Fruit fly (Drosophila melanogaster) whole organism, wandering third instar larva: ENCODE data around the gene CG32026.
A peak's percentile ranks its signal among the peaks of the same experiment; 100 is the strongest.

Source experiments
- Abd-B ChIP-seq: fragments of >200 bp; optimal IDR thresholded peaks from 2 replicates; lab custom pipeline; 2017; ENCODE audit warnings: missing biosample characterization, missing genetic modification characterization
- CG32264 ChIP-seq: fragments of 200-800 bp; sonication (Bioruptor generic); optimal IDR thresholded peaks from 2 replicates; lab custom pipeline; 2016; ENCODE audit warnings: missing biosample characterization, missing genetic modification characterization
- CG9705 ChIP-seq: fragments of 200-800 bp; sonication (Bioruptor generic); optimal IDR thresholded peaks from 2 replicates; lab custom pipeline; 2018; ENCODE audit warnings: missing biosample characterization, mild to moderate bottlenecking, missing genetic modification characterization
- CrebA ChIP-seq: fragments of 200-800 bp; sonication (Bioruptor generic); optimal IDR thresholded peaks from 2 replicates; lab custom pipeline; 2016; ENCODE audit warnings: missing biosample characterization, mild to moderate bottlenecking, missing genetic modification characterization, borderline replicate concordance
- Dfd ChIP-seq: fragments of >200 bp; optimal IDR thresholded peaks from 2 replicates; lab custom pipeline; 2017; ENCODE audit warnings: missing biosample characterization, missing genetic modification characterization
- Dif ChIP-seq: fragments of 200-275, 200-300 bp; sonication (Bioruptor generic); optimal IDR thresholded peaks from 2 replicates; lab custom pipeline; 2018; ENCODE audit warnings: missing biosample characterization, missing genetic modification characterization; ENCODE audit not compliant: partially characterized antibody
- GATAd ChIP-seq: sonication (Bioruptor generic); optimal IDR thresholded peaks from 2 replicates; lab custom pipeline; 2016; ENCODE audit warnings: missing biosample characterization, missing genetic modification characterization
- HLH106 ChIP-seq: fragments of 200-800 bp; optimal IDR thresholded peaks from 3 replicates; lab custom pipeline; 2019; ENCODE audit warnings: missing biosample characterization, mild to moderate bottlenecking, missing genetic modification characterization, moderate library complexity
- Hnf4 ChIP-seq: fragments of 200-800 bp; sonication (Bioruptor generic); optimal IDR thresholded peaks from 2 replicates; lab custom pipeline; 2016; ENCODE audit warnings: missing biosample characterization, mild to moderate bottlenecking, missing genetic modification characterization
- Hr78 ChIP-seq: fragments of >200 bp; optimal IDR thresholded peaks from 2 replicates; lab custom pipeline; 2017; ENCODE audit warnings: missing biosample characterization, missing genetic modification characterization
- Hr83 ChIP-seq: fragments of 200-300 bp; sonication (Bioruptor generic); optimal IDR thresholded peaks from 2 replicates; lab custom pipeline; 2016; ENCODE audit warnings: missing biosample characterization, mild to moderate bottlenecking, missing genetic modification characterization, moderate library complexity; ENCODE audit not compliant: poor library complexity, severe bottlenecking
- Jra ChIP-seq: sonication (Bioruptor generic); optimal IDR thresholded peaks from 2 replicates; lab custom pipeline; 2016; ENCODE audit warnings: missing biosample characterization, missing genetic modification characterization
- Mio ChIP-seq: sonication (Bioruptor generic); optimal IDR thresholded peaks from 2 replicates; lab custom pipeline; 2016; ENCODE audit warnings: missing biosample characterization, missing genetic modification characterization
- Myc ChIP-seq: fragments of >200 bp; optimal IDR thresholded peaks from 2 replicates; lab custom pipeline; 2017
- N ChIP-seq: fragments of >200 bp; optimal IDR thresholded peaks from 2 replicates; lab custom pipeline; 2018; ENCODE audit warnings: missing biosample characterization, missing external identifiers, missing genetic modification characterization
- OdsH ChIP-seq: fragments of 200-800 bp; sonication (Bioruptor generic); optimal IDR thresholded peaks from 2 replicates; lab custom pipeline; 2016; ENCODE audit warnings: missing biosample characterization, mild to moderate bottlenecking, missing genetic modification characterization
- Rel ChIP-seq, 2 experiments: fragments of 200-800 bp; sonication (Bioruptor generic) in 1 of 2; optimal IDR thresholded peaks; 2 replicates in 1 of 2; 3 replicates in 1 of 2; lab custom pipeline; 2016 to 2019; ENCODE audit warnings: mild to moderate bottlenecking in 2 of 2, missing biosample characterization in 2 of 2, missing genetic modification characterization in 2 of 2, moderate library complexity in 1 of 2
- Sp1 ChIP-seq: fragments of 200-800 bp; sonication (Bioruptor generic); optimal IDR thresholded peaks from 3 replicates; lab custom pipeline; 2019; ENCODE audit warnings: missing biosample characterization, mild to moderate bottlenecking, missing genetic modification characterization, moderate library complexity
- Vsx2 ChIP-seq: fragments of 200-300, 225-300 bp; sonication (Bioruptor generic); optimal IDR thresholded peaks from 2 replicates; lab custom pipeline; 2018; ENCODE audit warnings: missing biosample characterization, missing genetic modification characterization; ENCODE audit not compliant: partially characterized antibody
- br ChIP-seq: fragments of 200-800 bp; sonication (Bioruptor generic); optimal IDR thresholded peaks from 2 replicates; lab custom pipeline; 2016; ENCODE audit warnings: missing biosample characterization, missing genetic modification characterization
- brk ChIP-seq: fragments of 200-800 bp; sonication (Bioruptor generic); optimal IDR thresholded peaks from 2 replicates; lab custom pipeline; 2016; ENCODE audit warnings: missing biosample characterization, mild to moderate bottlenecking, missing genetic modification characterization
- dl ChIP-seq, 2 experiments: fragments of 175-275, 200-275 bp in 1 of 2; fragments of 200-275 bp in 1 of 2; sonication (Bioruptor generic); optimal IDR thresholded peaks; lab custom pipeline; 2018; ENCODE audit warnings: mild to moderate bottlenecking in 2 of 2, missing biosample characterization in 2 of 2, missing genetic modification characterization in 2 of 2, moderate library complexity in 2 of 2; ENCODE audit not compliant: partially characterized antibody in 2 of 2, insufficient read depth in 1 of 2
- dmrt93B ChIP-seq: fragments of 200-800 bp; sonication (Bioruptor generic); optimal IDR thresholded peaks from 2 replicates; lab custom pipeline; 2018; ENCODE audit warnings: missing biosample characterization, mild to moderate bottlenecking, missing genetic modification characterization
- dsf ChIP-seq: sonication (Bioruptor generic); optimal IDR thresholded peaks from 2 replicates; lab custom pipeline; 2016; ENCODE audit warnings: missing biosample characterization, missing genetic modification characterization, borderline replicate concordance
- ey ChIP-seq: fragments of 200-800 bp; sonication (Bioruptor generic); optimal IDR thresholded peaks from 2 replicates; lab custom pipeline; 2016; ENCODE audit warnings: missing biosample characterization, missing genetic modification characterization
- foxo ChIP-seq, 2 experiments: fragments of 200-800 bp; sonication (Bioruptor generic); optimal IDR thresholded peaks; 2 replicates in 1 of 2; 3 replicates in 1 of 2; lab custom pipeline; 2016 to 2017; ENCODE audit warnings: missing biosample characterization in 2 of 2, missing genetic modification characterization in 2 of 2
- fru ChIP-seq: fragments of 200-800 bp; sonication (Bioruptor generic); optimal IDR thresholded peaks from 3 replicates; lab custom pipeline; 2016; ENCODE audit warnings: missing biosample characterization, mild to moderate bottlenecking, missing genetic modification characterization
- h ChIP-seq: fragments of 200-800 bp; sonication (Bioruptor generic); optimal IDR thresholded peaks from 3 replicates; lab custom pipeline; 2016; ENCODE audit warnings: missing biosample characterization, mild to moderate bottlenecking, missing genetic modification characterization
- jim ChIP-seq: fragments of 175-275, 200-325 bp; sonication (Bioruptor generic); optimal IDR thresholded peaks from 2 replicates; lab custom pipeline; 2016; ENCODE audit warnings: missing biosample characterization, mild to moderate bottlenecking, missing genetic modification characterization
- lola ChIP-seq: fragments of >200 bp; optimal IDR thresholded peaks from 2 replicates; lab custom pipeline; 2017; ENCODE audit warnings: missing biosample characterization, missing genetic modification characterization
- pan ChIP-seq: fragments of >200 bp; optimal IDR thresholded peaks from 2 replicates; lab custom pipeline; 2017
- psq ChIP-seq: fragments of 200-800 bp; sonication (Bioruptor generic); optimal IDR thresholded peaks from 3 replicates; lab custom pipeline; 2017; ENCODE audit warnings: missing biosample characterization, mild to moderate bottlenecking, missing genetic modification characterization, moderate library complexity
- rgr ChIP-seq: fragments of 200-800 bp; sonication (Bioruptor generic); optimal IDR thresholded peaks from 3 replicates; lab custom pipeline; 2016; ENCODE audit warnings: missing biosample characterization, mild to moderate bottlenecking, missing genetic modification characterization
- sage ChIP-seq: fragments of 200-800 bp; sonication (Bioruptor generic); optimal IDR thresholded peaks from 2 replicates; lab custom pipeline; 2016; ENCODE audit warnings: missing biosample characterization, mild to moderate bottlenecking, missing genetic modification characterization
- sv ChIP-seq: fragments of 200-800 bp; sonication (Bioruptor generic); optimal IDR thresholded peaks from 3 replicates; lab custom pipeline; 2016; ENCODE audit warnings: missing biosample characterization, missing genetic modification characterization
- tai ChIP-seq: sonication (Bioruptor generic); optimal IDR thresholded peaks from 2 replicates; lab custom pipeline; 2016; ENCODE audit warnings: missing biosample characterization, missing genetic modification characterization
- usp ChIP-seq: fragments of >200 bp; optimal IDR thresholded peaks from 2 replicates; lab custom pipeline; 2017; ENCODE audit warnings: missing biosample characterization, missing genetic modification characterization
- woc ChIP-seq: sonication (Bioruptor generic); optimal IDR thresholded peaks from 2 replicates; lab custom pipeline; 2016; ENCODE audit warnings: missing biosample characterization, mild to moderate bottlenecking, missing genetic modification characterization

The CG32026 gene

dm6 chr3L:8827133-8827867, 9.0 kb upstream of the CG32026 start, which contains the start of gene dally:
TSS of gene dally (plus strand) at chr3L:8827505.
- TF ChIP-seq sv (GFP tag; lab: Kevin White, UChicago) (no peak), N (GFP tag; lab: Kevin White, UChicago) (no peak), CG9705 (GFP tag; lab: Kevin White, UChicago) (no peak), Vsx2 (GFP tag; lab: Kevin White, UChicago) (peak; percentile 42), Sp1 (GFP tag; lab: Kevin White, UChicago) (peak; percentile 43), foxo (GFP tag; optimal IDR thresholded peaks at IDR 0.05; lab: Kevin White, UChicago) (peak; percentile 20 to 25), Mio (GFP tag; lab: Kevin White, UChicago) (no peak), brk (GFP tag; lab: Kevin White, UChicago) (peak; percentile 24), OdsH (GFP tag; lab: Kevin White, UChicago) (no peak), fru (GFP tag; lab: Kevin White, UChicago) (peak; percentile 23), CrebA (no peak), GATAd (GFP tag; lab: Kevin White, UChicago) (no peak), rgr (GFP tag; lab: Kevin White, UChicago) (peak; percentile 43), tai (GFP tag; lab: Kevin White, UChicago) (no peak), CG32264 (GFP tag; lab: Kevin White, UChicago) (no peak), dsf (GFP tag; lab: Kevin White, UChicago) (no peak), Myc (lab: Kevin White, UChicago) (no peak), woc (GFP tag; lab: Kevin White, UChicago) (peak; percentile 74), pan (lab: Kevin White, UChicago) (no peak), jim (GFP tag; lab: Kevin White, UChicago) (peak; percentile 26), dl (GFP tag; optimal IDR thresholded peaks at IDR 0.05; lab: Kevin White, UChicago; ENCODE audit: insufficient read depth in 1 of 2, partially characterized antibody in 2 of 2) (peak; percentile 77 to 85), Hr83 (GFP tag; lab: Kevin White, UChicago) (peak; percentile 58), Dif (peak; percentile 87), Rel (GFP tag; optimal IDR thresholded peaks at IDR 0.05; lab: Kevin White, UChicago) (peak; percentile 38), Rel (tag; optimal IDR thresholded peaks at IDR 0.05; lab: Kevin White, UChicago) (peak; percentile 38), sage (GFP tag; lab: Kevin White, UChicago) (peak; percentile 75), dmrt93B (GFP tag; lab: Kevin White, UChicago) (no peak), Hnf4 (GFP tag; lab: Kevin White, UChicago) (no peak), h (GFP tag; lab: Kevin White, UChicago) (peak; percentile 11), lola (no peak), Jra (GFP tag; lab: Kevin White, UChicago) (no peak), usp (GFP tag; lab: Kevin White, UChicago) (no peak), Dfd (GFP tag; lab: Kevin White, UChicago) (no peak), psq (GFP tag; lab: Kevin White, UChicago) (no peak), Hr78 (GFP tag; lab: Kevin White, UChicago) (no peak), br (GFP tag; lab: Kevin White, UChicago) (peak; percentile 29), Abd-B (GFP tag; lab: Kevin White, UChicago) (no peak), ey (GFP tag; lab: Kevin White, UChicago) (no peak), HLH106 (tag; lab: Kevin White, UChicago) (no peak)
- TF ChIP-seq, all 38 proteins: peak for 15

dm6 chr3L:8827868-8828159, 8.4 kb upstream of the CG32026 start:
- TF ChIP-seq sage (GFP tag; lab: Kevin White, UChicago) (no peak), CG9705 (GFP tag; lab: Kevin White, UChicago) (no peak), foxo (GFP tag; optimal IDR thresholded peaks at IDR 0.05; lab: Kevin White, UChicago) (no peak), Jra (GFP tag; lab: Kevin White, UChicago) (no peak), N (GFP tag; lab: Kevin White, UChicago) (no peak), dmrt93B (GFP tag; lab: Kevin White, UChicago) (no peak), Hnf4 (GFP tag; lab: Kevin White, UChicago) (no peak), dl (GFP tag; optimal IDR thresholded peaks at IDR 0.05; lab: Kevin White, UChicago; ENCODE audit: insufficient read depth in 1 of 2, partially characterized antibody in 2 of 2) (no peak), br (GFP tag; lab: Kevin White, UChicago) (no peak), usp (GFP tag; lab: Kevin White, UChicago) (no peak), Rel (GFP tag; optimal IDR thresholded peaks at IDR 0.05; lab: Kevin White, UChicago) (no peak), Rel (tag; optimal IDR thresholded peaks at IDR 0.05; lab: Kevin White, UChicago) (no peak), Dfd (GFP tag; lab: Kevin White, UChicago) (no peak), CrebA (no peak), Abd-B (GFP tag; lab: Kevin White, UChicago) (no peak), Mio (GFP tag; lab: Kevin White, UChicago) (no peak), GATAd (GFP tag; lab: Kevin White, UChicago) (no peak), tai (GFP tag; lab: Kevin White, UChicago) (no peak), Hr78 (GFP tag; lab: Kevin White, UChicago) (no peak)
